Worm (Caenorhabditis elegans): ENCODE results near the gene F31E3.12.

Gene F31E3.12

DNA sequence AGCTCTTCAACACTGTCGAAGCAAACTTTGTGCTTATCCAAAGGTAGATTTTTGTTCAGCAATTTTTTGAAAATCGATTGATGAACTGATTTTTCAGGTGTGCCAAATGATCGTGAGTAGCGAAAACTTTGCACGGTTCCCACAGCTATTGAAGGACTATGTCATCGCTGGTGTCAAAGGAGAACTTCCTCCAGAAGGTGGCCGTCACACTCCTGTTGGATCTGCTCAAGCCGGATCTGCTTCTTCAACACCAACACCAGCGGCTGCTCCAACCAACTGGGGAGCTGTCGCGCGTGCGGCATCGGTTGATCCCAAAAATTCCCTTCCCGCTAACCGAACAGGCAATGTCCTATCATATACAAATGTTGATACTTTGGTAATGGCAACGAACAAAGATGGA, 15.8 kb upstream of the F31E3.12 start:
- no peak for TF ChIP-seq efl-1 (optimal IDR thresholded peaks at IDR 0.05)
- peak in 1 of 2 experiments; percentile 51 for TF ChIP-seq efl-1 (GFP tag; optimal IDR thresholded peaks at IDR 0.05 in 1 of 2)
- no peak for TF ChIP-seq sptf-1 (tag; optimal IDR thresholded peaks at IDR 0.05)

DNA sequence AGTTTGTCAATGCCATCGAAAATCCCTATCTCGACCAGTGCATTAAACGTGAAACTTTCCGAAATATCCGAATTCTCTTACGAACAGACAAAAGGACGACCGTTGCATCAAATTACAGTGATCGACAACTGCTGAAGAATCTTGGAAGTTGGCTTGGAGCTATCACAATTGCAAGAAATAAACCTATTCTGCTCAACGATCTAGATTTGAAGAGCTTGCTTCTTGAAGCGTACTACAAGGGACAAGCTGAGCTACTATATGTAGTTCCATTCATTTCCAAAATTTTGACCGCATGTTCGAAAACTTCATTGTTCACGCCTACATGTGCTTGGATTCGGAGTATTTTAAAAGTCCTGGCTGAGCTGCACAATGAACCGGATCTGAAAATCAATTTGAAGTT, 15.2 kb upstream of the F31E3.12 start:
- TF ChIP-seq efl-1 (optimal IDR thresholded peaks at IDR 0.05) (no peak), efl-1 (GFP tag; optimal IDR thresholded peaks at IDR 0.05 in 1 of 2) (peak in 1 of 2 experiments; percentile 72), lsy-2 (tag; optimal IDR thresholded peaks at IDR 0.05) (no peak)

DNA sequence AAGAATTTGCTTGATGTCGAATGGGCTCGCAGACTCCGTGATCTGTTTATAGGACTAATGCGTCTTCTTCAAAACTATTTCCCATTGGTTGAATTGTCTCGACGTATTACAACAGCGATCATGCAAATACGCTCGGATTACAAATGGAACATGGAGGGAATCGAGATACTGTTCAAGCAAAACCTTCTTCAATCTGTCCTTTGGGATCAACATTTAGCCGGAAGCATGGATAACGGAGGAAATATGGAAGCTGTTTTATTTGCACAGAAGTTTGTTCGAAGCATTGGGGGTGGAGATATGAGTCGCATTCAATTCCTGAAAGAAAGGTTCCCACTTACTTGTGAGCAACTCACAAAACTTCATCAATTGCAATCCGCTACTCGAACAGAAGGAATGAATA, 13.4 kb upstream of the F31E3.12 start:
- no peak for TF ChIP-seq efl-1 (optimal IDR thresholded peaks at IDR 0.05)
- peak in 1 of 2 experiments; percentile 41 for TF ChIP-seq efl-1 (GFP tag; optimal IDR thresholded peaks at IDR 0.05 in 1 of 2)
- TF ChIP-seq lin-39 (tag; optimal IDR thresholded peaks at IDR 0.05): no peak

DNA sequence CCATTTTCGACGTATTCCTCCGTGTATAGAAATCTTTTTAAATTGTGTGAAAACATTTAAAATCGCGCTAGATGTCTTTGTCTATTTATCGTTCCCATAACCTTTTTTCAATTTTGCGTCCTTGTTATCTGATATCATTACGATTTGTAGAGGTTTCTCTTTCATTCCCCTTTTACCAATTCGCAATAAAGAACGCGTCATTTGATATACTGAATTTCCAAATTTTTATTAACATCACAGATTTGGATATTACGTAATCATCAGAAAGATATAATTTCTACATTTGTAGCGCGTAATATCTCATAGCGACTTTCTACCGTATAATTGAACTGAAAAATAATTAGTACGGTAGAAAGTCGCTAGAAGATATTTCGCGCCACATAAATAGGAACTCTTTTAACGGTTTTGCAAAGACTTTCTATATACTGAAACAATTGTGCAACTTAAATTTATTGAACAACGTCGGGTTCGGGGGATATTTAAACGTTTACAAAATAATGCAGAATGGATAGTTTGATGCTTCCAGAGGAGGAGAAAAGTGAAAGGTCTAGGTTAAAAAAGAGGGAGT, 10.4 kb upstream of the F31E3.12 start:
- peak; percentile 51 for TF ChIP-seq aly-2 (tag; optimal IDR thresholded peaks at IDR 0.05)
- TF ChIP-seq elt-3 (tag; optimal IDR thresholded peaks at IDR 0.05): no peak
- no peak for TF ChIP-seq fkh-4 (tag; optimal IDR thresholded peaks at IDR 0.05; ENCODE audit: borderline replicate concordance)

DNA sequence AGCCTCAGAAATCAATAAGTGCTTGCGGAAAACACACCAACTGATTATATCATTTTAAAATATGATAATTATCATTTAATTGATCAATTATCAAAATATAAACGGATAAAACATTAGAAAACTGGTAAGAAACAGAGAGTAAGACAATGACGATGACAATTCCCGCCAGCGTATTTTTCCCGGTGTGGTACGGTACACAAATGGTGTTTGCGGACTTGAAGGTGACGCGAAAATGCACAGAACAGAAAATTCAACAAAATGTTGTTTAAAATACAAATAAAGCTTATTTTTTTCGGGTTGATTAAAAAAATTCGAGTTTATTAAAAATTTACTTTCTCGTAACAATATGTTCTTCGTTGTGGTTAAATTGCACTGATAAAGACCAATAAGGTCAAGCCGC, 8.0 kb upstream of the F31E3.12 start:
- no peak for TF ChIP-seq unc-98 (GFP tag; IDR thresholded peaks at IDR 0.05)
- no peak for TF ChIP-seq unc-62 (GFP tag; optimal IDR thresholded peaks at IDR 0.05)
- TF ChIP-seq lin-14 (GFP tag; optimal IDR thresholded peaks at IDR 0.05): peak; percentile 24
- peak; percentile 7 for TF ChIP-seq xbp-1 (tag; optimal IDR thresholded peaks at IDR 0.05)
- TF ChIP-seq skn-1 (tag; optimal IDR thresholded peaks at IDR 0.05): peak; percentile 91
- peak; percentile 57 for TF ChIP-seq blmp-1 (tag; optimal IDR thresholded peaks at IDR 0.05)
- peak; percentile 31 for TF ChIP-seq aly-2 (tag; optimal IDR thresholded peaks at IDR 0.05)
- TF ChIP-seq pax-3 (tag; optimal IDR thresholded peaks at IDR 0.05): no peak
- peak; percentile 49 for TF ChIP-seq snu-23 (GFP tag; optimal IDR thresholded peaks at IDR 0.05)
- TF ChIP-seq nhr-85 (tag): no peak
- TF ChIP-seq elt-3 (tag; optimal IDR thresholded peaks at IDR 0.05): peak in 1 of 6 experiments; percentile 1
- no peak for TF ChIP-seq sox-4 (tag; optimal IDR thresholded peaks at IDR 0.05)
- peak; percentile 0 for TF ChIP-seq fkh-10 (GFP tag; optimal IDR thresholded peaks at IDR 0.05)
- peak; percentile 4 for TF ChIP-seq nhr-47 (tag; optimal IDR thresholded peaks at IDR 0.05)
- no peak for TF ChIP-seq hlh-17 (GFP tag; optimal IDR thresholded peaks at IDR 0.05; ENCODE audit: borderline replicate concordance)
- no peak for TF ChIP-seq unc-130 (tag; optimal IDR thresholded peaks at IDR 0.05)
- TF ChIP-seq ceh-82 (tag; optimal IDR thresholded peaks at IDR 0.05): peak in 1 of 3 experiments; percentile 36
- TF ChIP-seq ztf-11 (tag; optimal IDR thresholded peaks at IDR 0.05): no peak
- peak; percentile 67 for TF ChIP-seq C16A3.4 (tag; optimal IDR thresholded peaks at IDR 0.05)
- TF ChIP-seq F16B12.6 (tag; optimal IDR thresholded peaks at IDR 0.05): peak; percentile 90
- TF ChIP-seq lsy-2 (tag; optimal IDR thresholded peaks at IDR 0.05): peak; percentile 94 to 98
- TF ChIP-seq hlh-4 (tag; optimal IDR thresholded peaks at IDR 0.05): no peak
- TF ChIP-seq isw-1 (GFP tag; IDR thresholded peaks at IDR 0.05): 0 out of 2 replicates have a peak, but pooled peaks have one; percentile 10
- no peak for TF ChIP-seq nhr-77 (tag; optimal IDR thresholded peaks at IDR 0.05)
- peak; percentile 52 to 78 (median 69) for TF ChIP-seq dpl-1 (GFP tag; optimal IDR thresholded peaks at IDR 0.05)
- no peak for TF ChIP-seq ces-1 (GFP tag; optimal IDR thresholded peaks at IDR 0.05)
- peak; percentile 67 to 80 for TF ChIP-seq lin-35 (GFP tag; optimal IDR thresholded peaks at IDR 0.05)
- TF ChIP-seq efl-1 (optimal IDR thresholded peaks at IDR 0.05): peak; percentile 68 to 70
- TF ChIP-seq efl-1 (GFP tag; optimal IDR thresholded peaks at IDR 0.05 in 1 of 2): peak; percentile 71 to 95
- peak; percentile 40 for TF ChIP-seq ama-1 (optimal IDR thresholded peaks at IDR 0.05)
- TF ChIP-seq mep-1 (tag; optimal IDR thresholded peaks at IDR 0.05): peak; percentile 75
- TF ChIP-seq lin-13 (GFP tag; optimal IDR thresholded peaks at IDR 0.05): no peak
- TF ChIP-seq egl-13 (tag; optimal IDR thresholded peaks at IDR 0.05): no peak
- TF ChIP-seq swsn-7 (tag; optimal IDR thresholded peaks at IDR 0.05): peak; percentile 9
- TF ChIP-seq tbx-2 (tag; optimal IDR thresholded peaks at IDR 0.05): peak; percentile 2
- TF ChIP-seq nhr-71 (tag; optimal IDR thresholded peaks at IDR 0.05): peak; percentile 34
- no peak for TF ChIP-seq lin-15B (tag; optimal IDR thresholded peaks at IDR 0.05)
- TF ChIP-seq nhr-20 (tag; optimal IDR thresholded peaks at IDR 0.05): peak; percentile 25
- TF ChIP-seq jun-1 (tag; optimal IDR thresholded peaks at IDR 0.05): no peak
- TF ChIP-seq rnt-1 (tag; optimal IDR thresholded peaks at IDR 0.05): peak; percentile 25

Data from whole organism, L1 larva.